Fruit fly (Drosophila melanogaster): Measurements from ENCODE around the gene CG6813.

Gene CG6813

DNA sequence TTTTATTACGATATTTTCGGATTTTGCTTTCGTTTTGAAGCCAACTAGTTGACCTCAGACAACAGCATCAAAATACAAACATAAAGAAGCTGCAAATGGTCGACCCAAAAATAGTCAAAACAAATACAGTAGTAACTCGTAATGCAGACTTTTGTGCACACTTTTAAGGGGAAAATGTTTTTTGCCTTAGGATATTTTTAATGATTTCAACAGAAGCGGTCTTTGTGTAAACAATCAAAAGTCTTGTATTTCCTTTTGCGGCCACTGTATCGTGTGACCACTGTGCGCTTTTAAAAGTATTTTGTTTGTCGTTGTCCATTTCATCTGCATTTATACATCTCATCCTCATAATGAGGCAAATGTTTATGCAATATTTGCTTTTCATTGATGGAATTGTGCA, 23.0 kb upstream of the CG6813 start (continued):
- TF ChIP-seq jumu (GFP tag; optimal IDR thresholded peaks at IDR 0.05) (peak; percentile 96), crp (GFP tag; optimal IDR thresholded peaks at IDR 0.05) (peak in 1 of 2 experiments; percentile 55), tap (tag; optimal IDR thresholded peaks at IDR 0.05) (peak; percentile 93), CG10979 (tag; optimal IDR thresholded peaks at IDR 0.05) (peak; percentile 78), CG14441 (GFP tag; IDR thresholded peaks at IDR 0.05) (peak; percentile 98), C15 (GFP tag; IDR thresholded peaks at IDR 0.05) (peak; percentile 93), Optix (GFP tag; IDR thresholded peaks at IDR 0.05) (peak; percentile 95), CG12219 (GFP tag; optimal IDR thresholded peaks at IDR 0.05) (peak; percentile 94), tio (GFP tag; optimal IDR thresholded peaks at IDR 0.05) (peak; percentile 94), CG8281 (tag; optimal IDR thresholded peaks at IDR 0.05) (peak; percentile 81), CG15601 (tag; optimal IDR thresholded peaks at IDR 0.05) (peak; percentile 63), CG34376 (GFP tag; optimal IDR thresholded peaks at IDR 0.05) (peak; percentile 93), sr (GFP tag; IDR thresholded peaks at IDR 0.05) (peak; percentile 93), danr (GFP tag; IDR thresholded peaks at IDR 0.05) (peak; percentile 95), sqz (GFP tag; optimal IDR thresholded peaks at IDR 0.05) (peak; percentile 91), Dad (GFP tag; optimal IDR thresholded peaks at IDR 0.05) (peak; percentile 96), klu (GFP tag; IDR thresholded peaks at IDR 0.05) (peak; percentile 93), CG7786 (GFP tag; optimal IDR thresholded peaks at IDR 0.05) (peak; percentile 97), gcm2 (GFP tag; optimal IDR thresholded peaks at IDR 0.05) (peak; percentile 96), fd3F (GFP tag; optimal IDR thresholded peaks at IDR 0.05) (peak; percentile 97), CG16863 (GFP tag; optimal IDR thresholded peaks at IDR 0.05) (peak; percentile 94), cwo (GFP tag; optimal IDR thresholded peaks at IDR 0.05) (peak; percentile 91), pfk (GFP tag; optimal IDR thresholded peaks at IDR 0.05) (peak; percentile 34), CG1647 (GFP tag; optimal IDR thresholded peaks at IDR 0.05) (peak; percentile 96), CG14965 (GFP tag; optimal IDR thresholded peaks at IDR 0.05; ENCODE audit: borderline replicate concordance) (peak; percentile 73), CG12071 (GFP tag; optimal IDR thresholded peaks at IDR 0.05) (peak; percentile 97), D19A (tag; optimal IDR thresholded peaks at IDR 0.05) (peak; percentile 83), bowl (GFP tag; IDR thresholded peaks at IDR 0.05) (peak; percentile 92), CG12942 (GFP tag; optimal IDR thresholded peaks at IDR 0.05) (peak; percentile 95), Hey (tag; optimal IDR thresholded peaks at IDR 0.05) (peak; percentile 89), HLH54F (GFP tag; optimal IDR thresholded peaks at IDR 0.05) (peak; percentile 97), CG6854 (GFP tag; optimal IDR thresholded peaks at IDR 0.05) (peak; percentile 89), kni (GFP tag; optimal IDR thresholded peaks at IDR 0.05) (no peak), chm (GFP tag; IDR thresholded peaks at IDR 0.05) (peak; percentile 95), CG10959 (GFP tag; IDR thresholded peaks at IDR 0.05) (peak; percentile 82), Elba2 (GFP tag; optimal IDR thresholded peaks at IDR 0.05) (peak; percentile 31), CG5245 (GFP tag; optimal IDR thresholded peaks at IDR 0.05) (peak; percentile 96), CG4707 (GFP tag; optimal IDR thresholded peaks at IDR 0.05) (peak; percentile 82), Blimp-1 (GFP tag; optimal IDR thresholded peaks at IDR 0.05) (peak; percentile 86), Dref (GFP tag; IDR thresholded peaks at IDR 0.05) (peak; percentile 46; the same call in 1 of the 2 replicates), seq (GFP tag; IDR thresholded peaks at IDR 0.05) (peak; percentile 95), CG1233 (GFP tag; optimal IDR thresholded peaks at IDR 0.05) (peak; percentile 95), bcd (GFP tag; optimal IDR thresholded peaks at IDR 0.05) (peak; percentile 94), H15 (GFP tag; IDR thresholded peaks at IDR 0.05) (peak; percentile 96), CG32767 (GFP tag; IDR thresholded peaks at IDR 0.05) (peak; percentile 96), pb (GFP tag; optimal IDR thresholded peaks at IDR 0.05) (peak; percentile 96), Dek (tag; optimal IDR thresholded peaks at IDR 0.05) (peak; percentile 97), inv (GFP tag; IDR thresholded peaks at IDR 0.05; ENCODE audit: partially characterized antibody) (no peak), mam (GFP tag; optimal IDR thresholded peaks at IDR 0.05) (peak; percentile 99), Fer3 (tag; optimal IDR thresholded peaks at IDR 0.05) (peak; percentile 97), Ada2b (GFP tag; IDR thresholded peaks at IDR 0.05) (peak; percentile 98)

Measured in whole organism, embryonic.